Fruit fly (Drosophila melanogaster) whole organism, embryonic: ENCODE data around the gene CG6432.

ENCODE experiments used
- CG14667 ChIP-seq: fragments of 200-800 bp; sonication (Bioruptor generic); IDR thresholded peaks from 2 replicates; pipeline ENCODE4 v1.3.6; 2022; ENCODE audit warnings: missing biosample characterization, missing genetic modification characterization
- CG2199 ChIP-seq: fragments of 200-800 bp; sonication (Bioruptor generic); IDR thresholded peaks from 3 replicates; pipeline ENCODE4 v1.3.6; 2022; ENCODE audit warnings: missing biosample characterization, missing genetic modification characterization
- CG4424 ChIP-seq: fragments of 200-800 bp; sonication (Bioruptor generic); optimal IDR thresholded peaks from 3 replicates; lab custom pipeline; 2016; ENCODE audit warnings: missing biosample characterization, missing genetic modification characterization
- CG6854 ChIP-seq: fragments of 200-800 bp; sonication (Bioruptor generic); optimal IDR thresholded peaks from 3 replicates; lab custom pipeline; 2017; ENCODE audit warnings: missing biosample characterization, mild to moderate bottlenecking, missing genetic modification characterization
- CG7839 ChIP-seq: fragments of 200-800 bp; sonication (Bioruptor generic); optimal IDR thresholded peaks from 3 replicates; lab custom pipeline; 2018; ENCODE audit warnings: missing biosample characterization, mild to moderate bottlenecking, missing genetic modification characterization, moderate library complexity
- CG9437 ChIP-seq: fragments of 200-800 bp; sonication (Bioruptor generic); optimal IDR thresholded peaks from 2 replicates; lab custom pipeline; 2018; ENCODE audit warnings: missing biosample characterization, mild to moderate bottlenecking, missing genetic modification characterization
- esg ChIP-seq: fragments of 200-800 bp; sonication (Bioruptor generic); conservative IDR thresholded peaks from 2 replicates; pipeline ENCODE4 v1.3.6; 2022; ENCODE audit warnings: missing biosample characterization, missing genetic modification characterization
- gfzf ChIP-seq: fragments of 200-800 bp; sonication (Bioruptor generic); optimal IDR thresholded peaks from 2 replicates; lab custom pipeline; 2016; ENCODE audit warnings: missing biosample characterization, mild to moderate bottlenecking, missing genetic modification characterization, moderate library complexity
- onecut ChIP-seq: fragments of 200-800 bp; sonication (Bioruptor generic); IDR thresholded peaks from 2 replicates; pipeline ENCODE4 v1.3.6; 2022; ENCODE audit warnings: missing biosample characterization, missing genetic modification characterization
- pb ChIP-seq: fragments of 200-800 bp; sonication (Bioruptor generic); optimal IDR thresholded peaks from 3 replicates; lab custom pipeline; 2016; ENCODE audit warnings: missing biosample characterization, missing genetic modification characterization
- toy ChIP-seq: fragments of 200-800 bp; sonication (Bioruptor generic); IDR thresholded peaks from 2 replicates; pipeline ENCODE4 v1.3.6; 2022; ENCODE audit warnings: missing biosample characterization, missing genetic modification characterization

DNA sequence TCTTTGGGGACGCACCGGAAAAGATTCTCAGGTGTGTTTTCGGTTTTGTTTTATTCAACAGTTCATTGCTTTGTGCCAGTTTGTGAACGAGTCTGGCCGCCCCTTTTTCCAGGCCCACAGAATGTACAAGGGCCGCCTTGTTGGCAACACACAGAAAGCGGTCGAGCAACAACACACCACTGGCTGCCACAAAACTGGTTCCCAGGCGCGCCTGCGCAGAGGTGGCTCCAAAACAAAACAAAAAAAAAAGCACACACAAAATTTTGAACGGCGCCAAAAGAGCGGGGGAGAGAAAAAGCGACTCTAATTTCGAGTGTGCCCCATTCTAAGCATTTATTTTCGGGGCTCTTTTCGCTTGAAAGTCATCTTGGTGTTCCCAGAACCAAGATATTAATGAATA is 37.6 kb upstream of the CG6432 start:
- TF ChIP-seq CG7839 (tag; lab: Kevin White, UChicago) (no peak), CG6854 (GFP tag; lab: Kevin White, UChicago) (no peak), CG14667 (no peak), onecut (GFP tag; lab: Robert Waterston, UW) (no peak), toy (GFP tag; lab: Robert Waterston, UW) (no peak), pb (GFP tag; lab: Kevin White, UChicago) (no peak), CG4424 (GFP tag; lab: Kevin White, UChicago) (no peak), CG2199 (no peak), gfzf (GFP tag; lab: Kevin White, UChicago) (no peak), esg (no peak), CG9437 (GFP tag; lab: Kevin White, UChicago) (no peak)
